Fruit fly (Drosophila melanogaster): ENCODE data around the gene Vps45.

Vps45 gene

DNA sequence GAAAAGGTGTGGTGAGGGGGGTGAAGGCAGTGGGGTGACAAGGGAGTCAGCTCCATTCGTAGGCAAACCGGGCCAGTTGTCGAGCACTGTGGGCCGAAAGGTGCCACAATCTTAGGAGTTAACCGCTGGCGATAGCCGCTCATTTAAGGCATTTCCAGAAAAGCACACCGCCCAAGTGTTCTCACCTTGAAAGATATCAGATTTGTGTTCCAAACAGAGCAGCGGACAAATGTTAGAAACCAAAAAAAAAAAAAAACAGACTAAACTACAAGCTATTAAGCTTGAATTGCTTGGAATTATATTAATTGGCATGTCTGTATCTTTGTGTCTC is 30.5 kb downstream of the Vps45 start (continued):
- TF ChIP-seq CG32006 (GFP tag; optimal IDR thresholded peaks at IDR 0.05) (peak; percentile 82), CG11294 (GFP tag; IDR thresholded peaks at IDR 0.05) (no peak; the same call in 1 of the 2 replicates), CG1621 (tag; optimal IDR thresholded peaks at IDR 0.05) (no peak), CG10631 (GFP tag; optimal IDR thresholded peaks at IDR 0.05) (peak; percentile 59), Ets96B (tag; optimal IDR thresholded peaks at IDR 0.05) (peak; percentile 23), CG10669 (GFP tag; optimal IDR thresholded peaks at IDR 0.05) (peak; percentile 16), Smox (GFP tag; optimal IDR thresholded peaks at IDR 0.05) (no peak), esn (GFP tag; optimal IDR thresholded peaks at IDR 0.05) (no peak), acj6 (GFP tag; optimal IDR thresholded peaks at IDR 0.05) (peak; percentile 47), Sox102F (GFP tag; optimal IDR thresholded peaks at IDR 0.05) (no peak), achi (GFP tag; optimal IDR thresholded peaks at IDR 0.05) (peak; percentile 37), fd59A (GFP tag; optimal IDR thresholded peaks at IDR 0.05) (peak; percentile 58), CG3919 (GFP tag; optimal IDR thresholded peaks at IDR 0.05) (no peak), svp (GFP tag) (no peak), eg (GFP tag; IDR thresholded peaks at IDR 0.05) (no peak), CG34406 (GFP tag; optimal IDR thresholded peaks at IDR 0.05) (no peak), dac (GFP tag; optimal IDR thresholded peaks at IDR 0.05) (no peak), vri (GFP tag; optimal IDR thresholded peaks at IDR 0.05) (no peak), Hr4 (GFP tag; optimal IDR thresholded peaks at IDR 0.05) (peak; percentile 61), net (GFP tag; optimal IDR thresholded peaks at IDR 0.05) (peak; percentile 30), OdsH (GFP tag; optimal IDR thresholded peaks at IDR 0.05) (peak; percentile 55), fkh (GFP tag; optimal IDR thresholded peaks at IDR 0.05) (no peak)

DNA sequence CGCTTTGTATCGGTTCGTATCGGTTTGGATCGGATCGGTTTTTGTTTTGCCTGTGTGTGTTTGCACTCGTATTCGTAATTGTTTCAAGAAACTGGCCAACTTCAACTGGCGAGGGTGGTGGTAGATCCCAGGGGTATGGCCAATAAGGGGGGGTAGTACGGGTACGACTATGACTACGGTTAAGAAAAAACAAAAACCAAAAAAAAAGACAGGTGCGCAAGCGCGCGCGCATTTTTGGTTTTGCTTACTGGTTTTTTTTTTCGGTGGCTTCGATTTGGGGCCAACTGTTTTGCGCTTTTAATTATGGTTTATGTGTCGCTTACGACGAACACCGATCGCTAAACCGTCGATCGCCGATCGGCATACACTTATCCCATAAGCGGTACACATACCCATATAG is 31.1 kb downstream of the Vps45 start:
- no peak for TF ChIP-seq fd59A (GFP tag; optimal IDR thresholded peaks at IDR 0.05)
- TF ChIP-seq eg (GFP tag; IDR thresholded peaks at IDR 0.05), result peak; percentile 69
- TF ChIP-seq CG15336 (GFP tag; IDR thresholded peaks at IDR 0.05), result peak; percentile 45
- TF ChIP-seq CG6163 (GFP tag; IDR thresholded peaks at IDR 0.05), result peak; percentile 47
- peak; percentile 16; the same call in 2 of the 3 replicates for TF ChIP-seq CG8119 (GFP tag; IDR thresholded peaks at IDR 0.05)

DNA sequence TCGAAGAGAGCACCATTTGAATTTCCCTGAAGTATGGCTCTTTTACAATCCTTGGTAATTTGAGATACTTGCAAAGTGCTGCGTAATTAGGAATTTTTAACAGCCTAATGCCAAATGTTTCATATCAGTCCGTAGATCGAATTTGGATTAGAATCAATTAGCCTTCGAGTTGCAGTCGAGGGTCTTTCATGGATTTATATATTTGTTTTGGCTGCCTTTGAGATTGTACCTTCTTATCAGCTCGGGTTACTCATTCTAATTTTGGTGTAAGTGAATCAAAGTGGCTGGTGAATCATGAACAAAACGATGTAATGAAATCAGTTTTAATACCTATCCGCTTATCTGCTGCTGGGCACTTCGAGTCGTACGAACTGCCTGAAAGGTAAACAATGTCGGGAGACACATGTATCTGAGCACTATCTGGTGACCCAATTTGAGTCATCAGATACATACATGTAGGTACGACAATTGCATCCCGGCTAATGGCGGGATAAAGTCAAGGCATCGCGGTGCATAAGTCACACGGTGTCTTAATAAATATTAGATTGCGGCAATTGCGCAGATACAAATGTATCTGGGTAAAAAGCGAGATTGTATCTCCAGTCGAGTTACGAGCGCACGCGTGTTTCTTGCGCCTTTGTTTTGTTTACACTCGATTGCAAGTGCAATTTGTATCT is 32.1 kb downstream of the Vps45 start:
- TF ChIP-seq CG1621 (tag; optimal IDR thresholded peaks at IDR 0.05), result no peak
- peak; percentile 47 for TF ChIP-seq fkh (GFP tag; optimal IDR thresholded peaks at IDR 0.05)

DNA sequence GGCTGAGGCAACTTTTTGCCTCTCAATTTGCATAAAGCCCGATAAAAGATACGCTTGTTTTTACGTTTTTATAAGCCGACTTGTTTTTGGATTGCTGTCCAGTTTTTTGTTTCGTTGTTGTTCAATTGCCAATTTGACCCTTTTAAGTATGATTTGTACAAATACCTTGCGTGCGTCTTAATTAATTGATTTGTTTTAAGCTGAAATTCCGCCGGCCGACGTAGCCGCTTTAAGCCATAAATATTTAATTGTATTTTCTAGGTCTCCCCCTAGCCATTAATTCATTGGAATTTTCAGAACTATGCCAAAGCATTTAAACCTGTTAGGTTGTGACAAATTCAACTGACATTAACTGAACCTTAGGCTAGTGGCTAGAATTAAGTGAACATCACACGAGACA is 32.9 kb downstream of the Vps45 start:
- TF ChIP-seq fkh (GFP tag; optimal IDR thresholded peaks at IDR 0.05) (no peak), Eip78C (GFP tag) (peak; percentile 15)

DNA sequence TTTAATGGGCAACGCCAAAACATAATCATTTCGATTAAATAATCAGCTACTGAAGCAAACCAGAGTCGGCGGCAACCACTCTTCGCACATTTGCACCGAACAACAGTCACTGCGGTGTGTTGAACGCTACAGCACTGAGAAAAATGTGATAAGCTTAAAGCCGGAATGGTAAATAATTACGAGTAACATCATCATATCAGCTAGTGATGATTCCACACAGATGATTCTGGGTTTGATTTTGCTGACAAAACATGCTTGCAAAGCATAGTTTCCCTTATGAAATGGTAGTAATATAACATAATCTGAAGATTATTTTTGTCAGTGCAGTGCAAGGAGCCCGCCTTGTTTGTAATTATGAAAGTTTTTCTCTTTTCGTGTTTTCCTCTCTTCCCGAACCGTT is 34.4 kb downstream of the Vps45 start:
- TF ChIP-seq lz (GFP tag; optimal IDR thresholded peaks at IDR 0.05), result peak; percentile 73
- TF ChIP-seq CG10669 (GFP tag; optimal IDR thresholded peaks at IDR 0.05), result peak; percentile 59
- peak; percentile 77 for TF ChIP-seq CG31627 (GFP tag; optimal IDR thresholded peaks at IDR 0.05)
- TF ChIP-seq Ets21C (GFP tag; optimal IDR thresholded peaks at IDR 0.05), result peak; percentile 51
- peak; percentile 86 for TF ChIP-seq CG6163 (GFP tag; IDR thresholded peaks at IDR 0.05)
- peak; percentile 52 for TF ChIP-seq CG1621 (tag; optimal IDR thresholded peaks at IDR 0.05)
- peak; percentile 82 for TF ChIP-seq Sox14 (GFP tag; optimal IDR thresholded peaks at IDR 0.05)
- TF ChIP-seq CG9139 (GFP tag; optimal IDR thresholded peaks at IDR 0.05), result peak; percentile 14
- peak; percentile 54 for TF ChIP-seq CG6808 (GFP tag; optimal IDR thresholded peaks at IDR 0.05)
- peak; percentile 68 for TF ChIP-seq CG11902 (GFP tag; optimal IDR thresholded peaks at IDR 0.05)
- TF ChIP-seq eg (GFP tag; IDR thresholded peaks at IDR 0.05), result peak; percentile 89
- TF ChIP-seq achi (GFP tag; optimal IDR thresholded peaks at IDR 0.05), result peak; percentile 84
- peak; percentile 98 for TF ChIP-seq Hr4 (GFP tag; optimal IDR thresholded peaks at IDR 0.05)
- TF ChIP-seq topi (GFP tag; optimal IDR thresholded peaks at IDR 0.05), result peak; percentile 58
- peak; percentile 39 for TF ChIP-seq CG6854 (GFP tag; optimal IDR thresholded peaks at IDR 0.05)
- no peak for TF ChIP-seq svp (GFP tag)
- TF ChIP-seq CG8119 (GFP tag; IDR thresholded peaks at IDR 0.05), result peak; percentile 95
- TF ChIP-seq fd85E (GFP tag; optimal IDR thresholded peaks at IDR 0.05), result peak; percentile 32
- peak; percentile 81 for TF ChIP-seq CG6792 (GFP tag; optimal IDR thresholded peaks at IDR 0.05)
- TF ChIP-seq CG3032 (tag; optimal IDR thresholded peaks at IDR 0.05), result peak; percentile 62
- peak; percentile 87 for TF ChIP-seq pdm3 (GFP tag; optimal IDR thresholded peaks at IDR 0.05)
- TF ChIP-seq vri (GFP tag; optimal IDR thresholded peaks at IDR 0.05), result peak; percentile 54
- peak; percentile 68 for TF ChIP-seq Sox15 (GFP tag; optimal IDR thresholded peaks at IDR 0.05)
- TF ChIP-seq Ets96B (tag; optimal IDR thresholded peaks at IDR 0.05), result peak; percentile 67
- peak; percentile 64 for TF ChIP-seq spab (GFP tag; optimal IDR thresholded peaks at IDR 0.05)
- TF ChIP-seq CG16779 (tag; optimal IDR thresholded peaks at IDR 0.05), result peak; percentile 41
- TF ChIP-seq ss (GFP tag; optimal IDR thresholded peaks at IDR 0.05), result peak in 1 of 2 experiments; percentile 31

All from whole organism, prepupa.